Worm (Caenorhabditis elegans) whole organism, young adult: ENCODE measurements around the gene F13A2.3.

Source experiments
- egrh-3 ChIP-seq: fragments of 200-800 bp; sonication (Bioruptor generic); IDR thresholded peaks from 2 replicates; pipeline ENCODE4 v1.3.6; 2022; ENCODE audit warnings: missing genetic modification reagents, missing genetic modification characterization, missing compliant biosample characterization
- gei-17 ChIP-seq: fragments of 200-800 bp; sonication (Bioruptor generic); optimal IDR thresholded peaks from 2 replicates; lab custom pipeline; 2018; ENCODE audit warnings: mild to moderate bottlenecking, missing genetic modification characterization, missing compliant biosample characterization
- lin-35 ChIP-seq, 3 experiments: fragments of 150-350 bp in 2 of 3; sonication (generic microtip) in 1 of 3; optimal IDR thresholded peaks; 2 replicates each; lab custom pipeline; 2014 to 2018; ENCODE audit warnings: missing biosample characterization in 3 of 3, missing genetic modification characterization in 3 of 3, missing genetic modification reagents in 3 of 3
- madf-3 ChIP-seq: fragments of 200-800 bp; sonication (Bioruptor generic); IDR thresholded peaks from 2 replicates; pipeline ENCODE4 v1.3.6; 2022; ENCODE audit warnings: missing genetic modification reagents, missing genetic modification characterization, missing compliant biosample characterization
- snpc-4 ChIP-seq, 5 experiments: fragments of 150-350 bp in 1 of 5; sonication (generic microtip) in 4 of 5; optimal IDR thresholded peaks; 2 replicates each; lab custom pipeline; 2014 to 2018; ENCODE audit warnings: missing genetic modification characterization in 5 of 5, missing biosample characterization in 3 of 5, antibody characterized with exemption in 2 of 5, mild to moderate bottlenecking in 2 of 5, missing compliant biosample characterization in 2 of 5, missing genotype in 2 of 5, moderate library complexity in 2 of 5, missing genetic modification reagents in 1 of 5
- unc-130 ChIP-seq: sonication (generic microtip); optimal IDR thresholded peaks from 2 replicates; lab custom pipeline; 2016; ENCODE audit warnings: missing genetic modification reagents, missing genetic modification characterization, missing compliant biosample characterization
- unc-62 ChIP-seq: fragments of 150-350 bp; optimal IDR thresholded peaks from 2 replicates; lab custom pipeline; 2014; ENCODE audit warnings: missing biosample characterization, missing genetic modification reagents, missing genetic modification characterization

- no peak for TF ChIP-seq unc-62 (GFP tag; lab: Kevin White, UChicago)
- TF ChIP-seq lin-35 (GFP tag; optimal IDR thresholded peaks at IDR 0.05; lab: Kevin White, UChicago): no peak
- no peak for TF ChIP-seq unc-130
- TF ChIP-seq madf-3 (GFP tag; lab: Robert Waterston, UW): no peak
- no peak for TF ChIP-seq snpc-4 (GFP tag; optimal IDR thresholded peaks at IDR 0.05; lab: Kevin White, UChicago)
- no peak for TF ChIP-seq snpc-4 (tag; optimal IDR thresholded peaks at IDR 0.05; lab: Kevin White, UChicago)
- TF ChIP-seq egrh-3 (GFP tag; lab: Robert Waterston, UW): no peak
- TF ChIP-seq gei-17 (GFP tag; lab: Kevin White, UChicago): no peak
Observed at ce11 chrV:4396257-4396656, at the start of gene F13A2.3.
